Worm (Caenorhabditis elegans) whole organism, L3 larva: Measurements from ENCODE around the gene K07C5.9.

Experiments
- R02D3.7 ChIP-seq: fragments of 150-350 bp; optimal IDR thresholded peaks from 2 replicates; lab custom pipeline; 2014; ENCODE audit warnings: missing biosample characterization, missing genetic modification characterization
- ZK546.5 ChIP-seq: sonication (generic microtip); optimal IDR thresholded peaks from 2 replicates; lab custom pipeline; 2017; ENCODE audit warnings: missing biosample characterization, missing genetic modification characterization
- aly-2 ChIP-seq: fragments of 150-350 bp; optimal IDR thresholded peaks from 2 replicates; lab custom pipeline; 2014; ENCODE audit warnings: missing biosample characterization, missing genetic modification characterization
- ama-1 ChIP-seq: fragments of 150-350 bp; optimal IDR thresholded peaks from 2 replicates; lab custom pipeline; 2018
- ceh-16 ChIP-seq: sonication (generic microtip); optimal IDR thresholded peaks from 2 replicates; lab custom pipeline; 2017; ENCODE audit warnings: missing biosample characterization, missing genetic modification characterization
- ceh-28 ChIP-seq: fragments of 150-350 bp; optimal IDR thresholded peaks from 2 replicates; lab custom pipeline; 2014; ENCODE audit warnings: missing biosample characterization, missing genetic modification reagents, missing genetic modification characterization
- daf-12 ChIP-seq: fragments of 150-350 bp; optimal IDR thresholded peaks from 2 replicates; lab custom pipeline; 2014; ENCODE audit warnings: missing biosample characterization, missing genetic modification reagents, missing genetic modification characterization
- egl-5 ChIP-seq: fragments of 150-350 bp; optimal IDR thresholded peaks from 2 replicates; lab custom pipeline; 2017; ENCODE audit warnings: missing biosample characterization, missing genetic modification reagents, missing genetic modification characterization, inconsistent platforms
- elt-2 ChIP-seq: sonication (generic microtip); optimal IDR thresholded peaks from 2 replicates; lab custom pipeline; 2016; ENCODE audit warnings: missing genetic modification reagents, mild to moderate bottlenecking, missing genetic modification characterization, missing compliant biosample characterization
- eor-1 ChIP-seq, 2 experiments: fragments of 150-350 bp; optimal IDR thresholded peaks; 2 replicates each; lab custom pipeline; 2014 to 2018; ENCODE audit warnings: missing biosample characterization in 2 of 2, missing genetic modification characterization in 2 of 2
- fkh-10 ChIP-seq: sonication (generic microtip); optimal IDR thresholded peaks from 2 replicates; lab custom pipeline; 2017; ENCODE audit warnings: missing biosample characterization, missing genetic modification reagents, missing genetic modification characterization
- fos-1 ChIP-seq: fragments of 150-350 bp; optimal IDR thresholded peaks from 2 replicates; lab custom pipeline; 2014; ENCODE audit warnings: missing biosample characterization, missing genetic modification characterization
- hmg-11 ChIP-seq: sonication (generic microtip); optimal IDR thresholded peaks from 2 replicates; lab custom pipeline; 2016; ENCODE audit warnings: missing genetic modification characterization, missing compliant biosample characterization
- jun-1 ChIP-seq: fragments of 150-350 bp; optimal IDR thresholded peaks from 2 replicates; lab custom pipeline; 2014; ENCODE audit warnings: missing biosample characterization, missing genetic modification reagents, missing genetic modification characterization
- lin-15B ChIP-seq: fragments of 150-350 bp; optimal IDR thresholded peaks from 2 replicates; lab custom pipeline; 2014; ENCODE audit warnings: missing biosample characterization, missing genetic modification characterization
- lin-39 ChIP-seq: fragments of 150-350 bp; optimal IDR thresholded peaks from 2 replicates; lab custom pipeline; 2018; ENCODE audit warnings: missing biosample characterization, missing genetic modification reagents, missing genetic modification characterization
- mdl-1 ChIP-seq: fragments of 150-350 bp; optimal IDR thresholded peaks from 2 replicates; lab custom pipeline; 2014; ENCODE audit warnings: missing biosample characterization, missing genetic modification characterization
- nfya-1 ChIP-seq: sonication (generic microtip); optimal IDR thresholded peaks from 2 replicates; lab custom pipeline; 2017; ENCODE audit warnings: missing genetic modification characterization, mild to moderate bottlenecking, missing compliant biosample characterization, antibody characterized with exemption, moderate library complexity; ENCODE audit not compliant: insufficient read depth
- nhr-11 ChIP-seq: fragments of 150-350 bp; optimal IDR thresholded peaks from 2 replicates; lab custom pipeline; 2014; ENCODE audit warnings: missing biosample characterization, missing genetic modification characterization
- nhr-12 ChIP-seq: fragments of 150-350 bp; optimal IDR thresholded peaks from 2 replicates; lab custom pipeline; 2014; ENCODE audit warnings: missing biosample characterization, missing genetic modification characterization
- nhr-23 ChIP-seq: fragments of 150-350 bp; optimal IDR thresholded peaks from 2 replicates; lab custom pipeline; 2014; ENCODE audit warnings: missing biosample characterization, missing genetic modification reagents, missing genetic modification characterization
- nhr-237 ChIP-seq: fragments of 150-350 bp; optimal IDR thresholded peaks from 2 replicates; lab custom pipeline; 2014; ENCODE audit warnings: missing biosample characterization, missing genetic modification characterization
- nhr-25 ChIP-seq: sonication (generic microtip); optimal IDR thresholded peaks from 2 replicates; lab custom pipeline; 2017; ENCODE audit warnings: missing biosample characterization, missing genetic modification characterization
- nhr-28 ChIP-seq: fragments of 150-350 bp; optimal IDR thresholded peaks from 2 replicates; lab custom pipeline; 2014; ENCODE audit warnings: missing biosample characterization, missing genetic modification characterization
- nhr-43 ChIP-seq: sonication (generic microtip); optimal IDR thresholded peaks from 2 replicates; lab custom pipeline; 2016; ENCODE audit warnings: mild to moderate bottlenecking, missing genetic modification characterization, missing compliant biosample characterization; ENCODE audit not compliant: poor library complexity, severe bottlenecking
- nhr-77 ChIP-seq: fragments of 150-350 bp; optimal IDR thresholded peaks from 2 replicates; lab custom pipeline; 2014; ENCODE audit warnings: missing biosample characterization, missing genetic modification characterization
- pha-4 ChIP-seq: fragments of 150-350 bp; optimal IDR thresholded peaks from 2 replicates; lab custom pipeline; 2014; ENCODE audit warnings: missing biosample characterization, missing genetic modification reagents, missing genetic modification characterization
- pqm-1 ChIP-seq: fragments of 150-350 bp; optimal IDR thresholded peaks from 2 replicates; lab custom pipeline; 2017; ENCODE audit warnings: missing biosample characterization, missing genetic modification characterization, inconsistent platforms
- sea-2 ChIP-seq: fragments of 150-350 bp; sonication (generic microtip); optimal IDR thresholded peaks from 4 replicates; lab custom pipeline; 2014; ENCODE audit warnings: missing biosample characterization, missing genetic modification reagents, missing genetic modification characterization
- skn-1 ChIP-seq: fragments of 150-350 bp; optimal IDR thresholded peaks from 2 replicates; lab custom pipeline; 2014; ENCODE audit warnings: missing biosample characterization, missing genetic modification characterization
- snpc-4 ChIP-seq: fragments of 150-350 bp; optimal IDR thresholded peaks from 2 replicates; lab custom pipeline; 2014; ENCODE audit warnings: missing biosample characterization, missing genetic modification characterization
- unc-39 ChIP-seq: sonication (generic microtip); optimal IDR thresholded peaks from 4 replicates; lab custom pipeline; 2017; ENCODE audit warnings: missing biosample characterization, missing genetic modification characterization
- unc-62 ChIP-seq: fragments of 150-350 bp; sonication (generic microtip); optimal IDR thresholded peaks from 4 replicates; lab custom pipeline; 2014; ENCODE audit warnings: missing biosample characterization, missing genetic modification reagents, missing genetic modification characterization
- ztf-4 ChIP-seq: fragments of 150-350 bp; optimal IDR thresholded peaks from 2 replicates; lab custom pipeline; 2014; ENCODE audit warnings: missing biosample characterization, missing genetic modification characterization

Gene K07C5.9

DNA sequence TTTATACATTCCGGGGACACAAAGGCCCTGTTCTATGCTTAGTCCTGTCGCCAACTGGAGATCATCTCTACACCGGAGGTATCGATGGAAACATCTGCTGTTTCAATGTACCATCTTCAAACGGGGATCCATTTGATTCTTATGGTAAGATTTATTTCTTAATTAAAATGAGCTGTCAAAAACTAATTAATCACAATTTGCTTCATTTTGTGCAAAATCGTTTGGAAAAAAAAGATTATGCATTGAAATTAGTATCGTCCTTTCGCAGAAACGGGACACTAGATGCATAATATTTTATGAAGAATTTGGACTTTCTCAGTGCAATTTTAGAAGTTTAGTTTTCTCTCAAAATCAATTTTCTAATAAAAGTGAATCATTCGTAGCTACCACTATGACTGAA lies 13.9 kb upstream of the K07C5.9 start:
- no peak for TF ChIP-seq unc-62 (GFP tag; lab: Kevin White, UChicago)
- no peak for TF ChIP-seq nhr-77 (tag; lab: Kevin White, UChicago)
- no peak for TF ChIP-seq aly-2
- TF ChIP-seq skn-1 (tag; lab: Kevin White, UChicago) = no peak
- TF ChIP-seq nhr-28 (tag; lab: Kevin White, UChicago) = no peak
- TF ChIP-seq snpc-4 (tag; lab: Kevin White, UChicago) = no peak
- TF ChIP-seq ceh-16 (tag; lab: Kevin White, UChicago) = no peak
- no peak for TF ChIP-seq sea-2
- no peak for TF ChIP-seq R02D3.7 (tag; lab: Kevin White, UChicago)
- TF ChIP-seq nhr-237 = no peak
- TF ChIP-seq unc-39 (tag; lab: Kevin White, UChicago) = no peak
- TF ChIP-seq, all 47 proteins: peak for 0

DNA sequence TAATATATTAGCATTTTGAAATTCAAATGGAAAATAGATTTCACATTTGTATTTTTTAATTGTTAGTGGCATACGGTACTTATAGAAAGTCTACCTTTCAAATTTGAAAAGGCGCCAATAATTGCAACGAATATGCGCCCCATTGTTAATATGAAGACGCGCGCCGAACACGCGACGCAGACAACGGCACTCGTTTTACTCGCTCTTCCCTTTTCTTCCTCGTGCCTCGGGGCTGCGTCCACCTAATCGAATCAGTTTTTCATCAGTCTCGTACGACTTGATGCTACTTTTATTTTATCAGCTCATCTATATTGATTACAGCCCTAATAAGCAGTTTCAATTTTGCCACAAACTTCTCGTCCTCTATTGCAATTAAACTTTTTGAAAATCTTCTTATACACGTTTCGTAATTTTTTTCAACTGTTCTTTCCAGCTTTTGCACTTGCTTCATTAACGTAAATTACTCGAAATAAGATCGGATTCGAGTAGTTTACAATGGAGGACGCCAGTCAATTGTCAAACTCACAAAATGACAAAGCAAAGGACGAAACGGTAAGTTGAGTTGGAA lies 12.0 kb upstream of the K07C5.9 start, which contains the start of gene cash-1:
TSS of gene cash-1 (plus strand) at position 432 of the 568 bp plus-strand sequence.
- TF ChIP-seq ztf-4 (no peak), lin-39 (tag; lab: Kevin White, UChicago) (peak; percentile 80), ceh-28 (tag; lab: Kevin White, UChicago) (peak; percentile 9), mdl-1 (tag; lab: Kevin White, UChicago) (no peak), pha-4 (tag; lab: Kevin White, UChicago) (peak; percentile 87), nhr-25 (tag; lab: Kevin White, UChicago) (peak; percentile 75), jun-1 (tag; lab: Kevin White, UChicago) (no peak), pqm-1 (peak; percentile 60), elt-2 (tag; lab: Kevin White, UChicago) (peak; percentile 77), fos-1 (no peak), lin-15B (tag; lab: Kevin White, UChicago) (peak; percentile 93), skn-1 (tag; lab: Kevin White, UChicago) (peak; percentile 38), hmg-11 (tag; lab: Kevin White, UChicago) (no peak), unc-39 (tag; lab: Kevin White, UChicago) (no peak), nhr-23 (peak; percentile 66), nfya-1 (tag; lab: Kevin White, UChicago) (peak; percentile 74), ama-1 (lab: Kevin White, UChicago) (no peak), snpc-4 (tag; lab: Kevin White, UChicago) (peak; percentile 66)
- TF ChIP-seq, all 47 proteins: peak for 11

DNA sequence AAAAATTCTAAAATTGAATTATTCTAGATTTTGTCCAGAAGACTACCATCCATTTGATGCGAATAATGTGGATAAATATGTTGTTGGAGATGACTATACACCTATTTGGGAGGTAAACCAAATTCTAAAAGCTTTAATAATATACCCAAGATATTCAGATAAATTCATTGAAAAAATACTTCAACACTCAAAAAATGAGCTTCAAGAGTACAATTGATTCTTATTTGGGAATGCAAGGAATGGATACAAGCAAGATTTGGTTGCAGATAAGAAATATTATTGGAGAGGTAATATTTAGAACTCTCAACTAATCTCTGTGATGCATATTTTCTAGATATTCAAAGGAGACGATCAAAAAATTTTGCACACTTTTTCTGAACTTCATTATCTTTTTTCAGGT lies 10.2 kb upstream of the K07C5.9 start:
- TF ChIP-seq daf-12 (no peak), lin-15B (tag; lab: Kevin White, UChicago) (no peak), unc-39 (tag; lab: Kevin White, UChicago) (no peak), unc-62 (GFP tag; lab: Kevin White, UChicago) (no peak), eor-1 (tag; optimal IDR thresholded peaks at IDR 0.05; lab: Kevin White, UChicago) (no peak), jun-1 (tag; lab: Kevin White, UChicago) (no peak), ZK546.5 (tag; lab: Kevin White, UChicago) (no peak), egl-5 (tag; lab: Kevin White, UChicago) (no peak), sea-2 (no peak), nfya-1 (tag; lab: Kevin White, UChicago) (no peak)

DNA sequence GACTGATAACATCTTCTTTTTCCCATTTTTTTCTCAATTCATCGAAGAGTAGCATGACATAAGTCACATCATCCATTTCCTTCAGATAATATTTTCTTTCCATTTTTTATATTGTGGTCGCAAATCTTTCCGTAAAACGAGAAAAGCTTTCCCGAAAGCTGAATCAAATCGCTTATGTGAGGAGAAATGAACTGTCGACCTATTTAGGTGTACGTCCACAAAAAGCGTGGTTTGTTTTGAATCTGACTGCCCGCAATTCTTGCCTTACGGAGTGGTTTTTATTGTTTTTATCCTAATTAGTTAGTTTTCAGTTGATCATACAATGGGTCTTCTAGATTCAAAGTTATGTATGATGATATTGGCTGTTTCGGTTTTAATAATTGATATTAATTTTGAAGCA lies 8.3 kb upstream of the K07C5.9 start, which contains the start of gene ttll-15:
TSS of gene ttll-15 (plus strand) at position 301 of the 400 bp plus-strand sequence.
- TF ChIP-seq mdl-1 (tag; lab: Kevin White, UChicago) (no peak), eor-1 (tag; optimal IDR thresholded peaks at IDR 0.05; lab: Kevin White, UChicago) (no peak), elt-2 (tag; lab: Kevin White, UChicago) (no peak), egl-5 (tag; lab: Kevin White, UChicago) (no peak), fos-1 (no peak), nhr-11 (tag; lab: Kevin White, UChicago) (no peak), hmg-11 (tag; lab: Kevin White, UChicago) (no peak), ceh-16 (tag; lab: Kevin White, UChicago) (no peak), nhr-25 (tag; lab: Kevin White, UChicago) (no peak), fkh-10 (GFP tag; lab: Kevin White, UChicago) (no peak), jun-1 (tag; lab: Kevin White, UChicago) (no peak), ZK546.5 (tag; lab: Kevin White, UChicago) (no peak), lin-39 (tag; lab: Kevin White, UChicago) (no peak), ceh-28 (tag; lab: Kevin White, UChicago) (no peak), aly-2 (no peak), nhr-43 (tag; lab: Kevin White, UChicago) (no peak), nhr-12 (no peak)
